Fruit fly (Drosophila melanogaster) whole organism, embryonic: ENCODE measurements around the gene Cpr65Ea.

ENCODE experiments used
- Aef1 ChIP-seq: fragments of 200-800 bp; sonication (Bioruptor generic); IDR thresholded peaks from 3 replicates; pipeline ENCODE4 v1.3.6; 2022; ENCODE audit warnings: missing biosample characterization, missing genetic modification characterization
- Asciz ChIP-seq: fragments of 200-800 bp; sonication (Bioruptor generic); optimal IDR thresholded peaks from 2 replicates; lab custom pipeline; 2017; ENCODE audit warnings: missing biosample characterization, mild to moderate bottlenecking, missing genetic modification characterization, missing genetic modification reagents
- CG10274 ChIP-seq: fragments of 200-800 bp; sonication (Bioruptor generic); optimal IDR thresholded peaks from 3 replicates; lab custom pipeline; 2017; ENCODE audit warnings: missing biosample characterization, mild to moderate bottlenecking, missing genetic modification characterization
- CG11093 ChIP-seq: fragments of 200-800 bp; sonication (Bioruptor generic); IDR thresholded peaks from 3 replicates; pipeline ENCODE4 v1.3.6; 2022; ENCODE audit warnings: missing biosample characterization, missing genetic modification characterization
- CG12299 ChIP-seq: fragments of 200-800 bp; sonication (Bioruptor generic); optimal IDR thresholded peaks from 2 replicates; lab custom pipeline; 2018; ENCODE audit warnings: missing biosample characterization, mild to moderate bottlenecking, missing genetic modification characterization
- CG13775 ChIP-seq: fragments of 200-800 bp; sonication (Bioruptor generic); optimal IDR thresholded peaks from 3 replicates; lab custom pipeline; 2017; ENCODE audit warnings: missing biosample characterization, mild to moderate bottlenecking, missing genetic modification characterization
- CG18476 ChIP-seq: fragments of 200-800 bp; sonication (Bioruptor generic); optimal IDR thresholded peaks from 2 replicates; lab custom pipeline; 2016; ENCODE audit warnings: missing biosample characterization, mild to moderate bottlenecking, missing genetic modification characterization
- CG2129 ChIP-seq: fragments of 200-800 bp; sonication (Bioruptor generic); IDR thresholded peaks from 2 replicates; pipeline ENCODE4 v1.3.6; 2022; ENCODE audit warnings: missing biosample characterization, missing genetic modification characterization; ENCODE audit not compliant: partially characterized antibody
- CG2712 ChIP-seq: fragments of 200-800 bp; optimal IDR thresholded peaks from 3 replicates; lab custom pipeline; 2019; ENCODE audit warnings: missing biosample characterization, mild to moderate bottlenecking, missing genetic modification characterization, moderate library complexity
- CG30020 ChIP-seq: fragments of 200-800 bp; optimal IDR thresholded peaks from 2 replicates; lab custom pipeline; 2019; ENCODE audit warnings: missing biosample characterization, mild to moderate bottlenecking, missing genetic modification characterization, moderate library complexity
- CG32532 ChIP-seq: fragments of 200-800 bp; sonication (Bioruptor generic); IDR thresholded peaks from 2 replicates; pipeline ENCODE4 v1.3.6; 2022; ENCODE audit warnings: missing biosample characterization, missing genetic modification characterization
- CG4282 ChIP-seq: fragments of 200-800 bp; sonication (Bioruptor generic); optimal IDR thresholded peaks from 2 replicates; lab custom pipeline; 2016; ENCODE audit warnings: missing biosample characterization, missing genetic modification characterization
- CG4360 ChIP-seq: fragments of 200-800 bp; sonication (Bioruptor generic); IDR thresholded peaks from 2 replicates; pipeline ENCODE4 v1.3.6; 2022; ENCODE audit warnings: missing biosample characterization, missing genetic modification characterization
- CG5953 ChIP-seq: fragments of 200-800 bp; sonication (Bioruptor generic); IDR thresholded peaks from 2 replicates; pipeline ENCODE4 v1.3.6; 2022; ENCODE audit warnings: missing biosample characterization, missing genetic modification characterization
- CG7357 ChIP-seq: fragments of 200-800 bp; sonication (Bioruptor generic); IDR thresholded peaks from 3 replicates; pipeline ENCODE4 v1.3.6; 2022; ENCODE audit warnings: missing biosample characterization, missing genetic modification characterization
- CG8944 ChIP-seq: fragments of 200-800 bp; sonication (Bioruptor generic); optimal IDR thresholded peaks from 3 replicates; lab custom pipeline; 2016; ENCODE audit warnings: missing biosample characterization, missing genetic modification characterization
- CG9817 ChIP-seq: fragments of 200-800 bp; sonication (Bioruptor generic); optimal IDR thresholded peaks from 2 replicates; lab custom pipeline; 2018; ENCODE audit warnings: missing biosample characterization, mild to moderate bottlenecking, missing genetic modification characterization, moderate library complexity
- CG9876 ChIP-seq: fragments of 200-800 bp; sonication (Bioruptor generic); optimal IDR thresholded peaks from 2 replicates; lab custom pipeline; 2016; ENCODE audit warnings: missing biosample characterization, missing genetic modification characterization
- Chrac-16 ChIP-seq: fragments of 200-800 bp; sonication (Bioruptor generic); optimal IDR thresholded peaks from 3 replicates; lab custom pipeline; 2016; ENCODE audit warnings: missing biosample characterization, missing genetic modification characterization
- D ChIP-seq, 2 experiments: fragments of 200-800 bp in 1 of 2; fragments of >200 bp in 1 of 2; sonication (Bioruptor generic) in 1 of 2; optimal IDR thresholded peaks; 2 replicates in 1 of 2; 3 replicates in 1 of 2; lab custom pipeline; 2017; ENCODE audit warnings: mild to moderate bottlenecking in 1 of 2, missing biosample characterization in 1 of 2, missing genetic modification characterization in 1 of 2, missing genetic modification reagents in 1 of 2
- Dfd ChIP-seq, 2 experiments: fragments of >200 bp; optimal IDR thresholded peaks; 2 replicates each; lab custom pipeline; 2017; ENCODE audit warnings: missing biosample characterization in 2 of 2, missing genetic modification characterization in 2 of 2
- Doc3 ChIP-seq: fragments of 200-800 bp; sonication (Bioruptor generic); IDR thresholded peaks from 3 replicates; pipeline ENCODE4 v1.3.6; 2022; ENCODE audit warnings: missing biosample characterization, missing genetic modification characterization; ENCODE audit not compliant: partially characterized antibody
- E2f1 ChIP-seq: fragments of 200-800 bp; sonication (Bioruptor generic); IDR thresholded peaks from 2 replicates; pipeline ENCODE4 v1.3.6; 2022; ENCODE audit warnings: missing biosample characterization, missing genetic modification characterization
- HmgD ChIP-seq: fragments of 200-800 bp; sonication (Bioruptor generic); optimal IDR thresholded peaks from 3 replicates; lab custom pipeline; 2016; ENCODE audit warnings: missing biosample characterization, missing genetic modification characterization
- Hmx ChIP-seq: fragments of 200-800 bp; sonication (Bioruptor generic); optimal IDR thresholded peaks from 2 replicates; lab custom pipeline; 2016; ENCODE audit warnings: missing biosample characterization, missing genetic modification characterization
- Nf-YA ChIP-seq: fragments of 200-800 bp; sonication (Bioruptor generic); IDR thresholded peaks from 2 replicates; pipeline ENCODE4 v1.3.6; 2022; ENCODE audit warnings: missing biosample characterization, missing genetic modification characterization
- NfI ChIP-seq: fragments of 200-800 bp; sonication (Bioruptor generic); optimal IDR thresholded peaks from 3 replicates; lab custom pipeline; 2018; ENCODE audit warnings: missing biosample characterization, mild to moderate bottlenecking, missing genetic modification characterization, moderate library complexity
- Pdp1 ChIP-seq, 2 experiments: fragments of 200-800 bp; sonication (Bioruptor generic); optimal IDR thresholded peaks; 3 replicates each; lab custom pipeline; 2016; ENCODE audit warnings: missing biosample characterization in 2 of 2, missing genetic modification characterization in 2 of 2, mild to moderate bottlenecking in 1 of 2, moderate library complexity in 1 of 2
- Rx ChIP-seq: fragments of 200-800 bp; sonication (Bioruptor generic); IDR thresholded peaks from 2 replicates; pipeline ENCODE4 v1.3.6; 2022; ENCODE audit warnings: missing biosample characterization, missing genetic modification characterization
- Sin3A ChIP-seq: fragments of >200 bp; optimal IDR thresholded peaks from 2 replicates; lab custom pipeline; 2018
- Sox100B ChIP-seq: fragments of 200-800 bp; sonication (Bioruptor generic); optimal IDR thresholded peaks from 3 replicates; lab custom pipeline; 2018; ENCODE audit warnings: missing biosample characterization, mild to moderate bottlenecking, missing genetic modification characterization
- Sox102F ChIP-seq: fragments of 200-800 bp; sonication (Bioruptor generic); optimal IDR thresholded peaks from 2 replicates; lab custom pipeline; 2018; ENCODE audit warnings: missing biosample characterization, mild to moderate bottlenecking, missing genetic modification characterization, moderate library complexity
- Trl ChIP-seq, 3 experiments: fragments of >200 bp in 2 of 3; fragments of 200-800 bp in 1 of 3; sonication (Bioruptor generic) in 1 of 3; optimal IDR thresholded peaks; 2 replicates in 1 of 3; 3 replicates in 2 of 3; lab custom pipeline; 2016 to 2017; ENCODE audit warnings: missing biosample characterization in 1 of 3, missing genetic modification characterization in 1 of 3
- chn ChIP-seq: fragments of 200-800 bp; sonication (Bioruptor generic); optimal IDR thresholded peaks from 2 replicates; lab custom pipeline; 2016; ENCODE audit warnings: missing biosample characterization, missing genetic modification characterization
- dmrt99B ChIP-seq: fragments of 200-800 bp; sonication (Bioruptor generic); optimal IDR thresholded peaks from 2 replicates; lab custom pipeline; 2018; ENCODE audit warnings: missing biosample characterization, mild to moderate bottlenecking, missing genetic modification characterization, moderate library complexity
- fru ChIP-seq: fragments of >200 bp; optimal IDR thresholded peaks from 2 replicates; lab custom pipeline; 2017
- gro ChIP-seq: fragments of 200-800 bp; sonication (Bioruptor generic); optimal IDR thresholded peaks from 2 replicates; lab custom pipeline; 2016; ENCODE audit warnings: missing biosample characterization, missing genetic modification characterization
- ham ChIP-seq: fragments of 200-800 bp; sonication (Bioruptor generic); IDR thresholded peaks from 2 replicates; pipeline ENCODE4 v1.3.6; 2022; ENCODE audit warnings: missing biosample characterization, missing genetic modification characterization
- insv ChIP-seq, 2 experiments: fragments of 200-800 bp; sonication (Bioruptor generic); optimal IDR thresholded peaks; 3 replicates each; lab custom pipeline; 2016 to 2018; ENCODE audit warnings: missing biosample characterization in 2 of 2, missing genetic modification characterization in 2 of 2
- lola ChIP-seq, 3 experiments: fragments of >200 bp in 2 of 3; fragments of 200-800 bp in 1 of 3; sonication (Bioruptor generic) in 1 of 3; optimal IDR thresholded peaks; 2 replicates each; lab custom pipeline; 2017 to 2019; ENCODE audit warnings: missing biosample characterization in 3 of 3, missing genetic modification characterization in 3 of 3, mild to moderate bottlenecking in 1 of 3, moderate library complexity in 1 of 3
- nerfin-1 ChIP-seq: fragments of 200-800 bp; sonication (Bioruptor generic); optimal IDR thresholded peaks from 3 replicates; lab custom pipeline; 2019; ENCODE audit warnings: missing biosample characterization, mild to moderate bottlenecking, missing genetic modification characterization, moderate library complexity
- odd ChIP-seq: fragments of 200-800 bp; sonication (Bioruptor generic); optimal IDR thresholded peaks from 2 replicates; lab custom pipeline; 2017; ENCODE audit warnings: missing biosample characterization, mild to moderate bottlenecking, missing genetic modification characterization
- pita ChIP-seq: fragments of 200-800 bp; sonication (Bioruptor generic); optimal IDR thresholded peaks from 2 replicates; lab custom pipeline; 2017; ENCODE audit warnings: missing biosample characterization, mild to moderate bottlenecking, missing genetic modification characterization
- pros ChIP-seq: fragments of 200-800 bp; sonication (Bioruptor generic); optimal IDR thresholded peaks from 3 replicates; lab custom pipeline; 2019; ENCODE audit warnings: missing biosample characterization, mild to moderate bottlenecking, missing genetic modification characterization, moderate library complexity
- sc ChIP-seq, 3 experiments: fragments of >200 bp in 2 of 3; fragments of 200-800 bp in 1 of 3; sonication (Bioruptor generic) in 1 of 3; optimal IDR thresholded peaks; 2 replicates in 2 of 3; 3 replicates in 1 of 3; lab custom pipeline; 2017; ENCODE audit warnings: mild to moderate bottlenecking in 1 of 3, missing biosample characterization in 1 of 3, missing genetic modification characterization in 1 of 3, missing genetic modification reagents in 1 of 3
- sd ChIP-seq: fragments of 200-800 bp; sonication (Bioruptor generic); optimal IDR thresholded peaks from 3 replicates; lab custom pipeline; 2018; ENCODE audit warnings: missing biosample characterization, mild to moderate bottlenecking, missing genetic modification characterization, moderate library complexity
- stwl ChIP-seq: fragments of 200-800 bp; sonication (Bioruptor generic); optimal IDR thresholded peaks from 3 replicates; lab custom pipeline; 2018; ENCODE audit warnings: missing biosample characterization, mild to moderate bottlenecking, missing genetic modification characterization, moderate library complexity
- tio ChIP-seq: fragments of 200-800 bp; sonication (Bioruptor generic); optimal IDR thresholded peaks from 2 replicates; lab custom pipeline; 2017; ENCODE audit warnings: missing biosample characterization, missing genetic modification characterization, inconsistent platforms
- unpg ChIP-seq: fragments of 200-800 bp; sonication (Bioruptor generic); optimal IDR thresholded peaks from 3 replicates; lab custom pipeline; 2018; ENCODE audit warnings: missing biosample characterization, mild to moderate bottlenecking, missing genetic modification characterization, moderate library complexity
- usp ChIP-seq: fragments of >200 bp; optimal IDR thresholded peaks from 2 replicates; lab custom pipeline; 2017; ENCODE audit warnings: missing biosample characterization, missing genetic modification characterization

The Cpr65Ea gene

DNA sequence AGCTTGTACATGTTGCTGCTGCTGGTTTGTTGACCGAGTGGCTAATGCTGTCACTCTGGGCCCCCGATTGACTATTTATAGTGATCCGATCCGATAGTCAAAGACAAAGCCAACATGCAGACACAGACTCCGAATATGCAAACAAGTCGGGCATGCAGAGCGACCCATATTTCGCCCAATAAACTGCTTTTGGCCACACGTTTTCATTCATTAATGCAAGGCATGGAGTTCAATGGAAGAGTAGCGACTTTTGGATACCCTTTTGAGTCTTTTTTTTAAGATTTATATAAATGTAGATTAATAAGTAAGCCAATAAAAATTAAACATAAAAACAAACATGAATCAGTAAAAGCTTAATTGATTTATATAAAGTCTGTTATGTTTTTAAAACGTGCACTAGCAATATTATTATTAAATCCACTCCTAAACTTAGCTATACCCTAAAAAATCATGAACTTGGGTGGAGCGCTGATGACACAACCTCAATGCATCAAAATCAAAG is at the start of gene Cpr65Ea (continued):
- TF ChIP-seq CG10274 (GFP tag; lab: Kevin White, UChicago) (no peak), CG12299 (no peak), CG7357 (no peak), unpg (GFP tag; lab: Kevin White, UChicago) (peak; percentile 23), gro (GFP tag; lab: Kevin White, UChicago) (no peak), CG2712 (tag; lab: Kevin White, UChicago) (peak; percentile 25), usp (GFP tag; lab: Kevin White, UChicago) (no peak), CG2129 (no peak), fru (lab: Kevin White, UChicago) (no peak), sc (optimal IDR thresholded peaks at IDR 0.05; lab: Kevin White, UChicago) (no peak), sc (GFP tag; optimal IDR thresholded peaks at IDR 0.05; lab: Kevin White, UChicago) (no peak), Pdp1 (GFP tag; optimal IDR thresholded peaks at IDR 0.05; lab: Kevin White, UChicago) (no peak), CG9817 (tag; lab: Kevin White, UChicago) (no peak), Sin3A (lab: Kevin White, UChicago) (no peak), Aef1 (GFP tag; lab: Robert Waterston, UW) (no peak), CG11093 (GFP tag; lab: Robert Waterston, UW) (no peak), CG18476 (GFP tag; lab: Kevin White, UChicago) (no peak), Nf-YA (GFP tag; lab: Robert Waterston, UW) (0 out of 2 replicates have a peak, but pooled peaks have one; percentile 13), Hmx (no peak)

DNA sequence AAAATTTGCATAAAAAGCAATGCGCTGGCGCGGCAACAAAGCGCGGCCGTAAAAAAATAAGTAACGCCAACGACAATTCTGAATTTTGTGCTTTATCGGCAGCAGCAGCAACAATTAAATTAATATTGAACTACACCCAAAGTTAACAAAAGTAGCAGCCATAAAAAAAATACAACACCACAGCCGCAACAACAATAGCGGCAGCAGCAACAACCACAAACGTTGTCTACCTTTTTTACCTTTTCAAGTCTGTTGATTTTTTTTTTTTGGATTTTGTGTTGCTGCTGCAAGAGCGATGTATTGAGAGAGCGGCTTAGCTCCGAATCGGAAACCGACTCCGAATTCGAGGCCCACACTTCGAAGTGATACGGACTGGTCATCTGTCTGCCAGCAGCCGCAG is 48.4 kb upstream of the Cpr65Ea start:
- TF ChIP-seq Doc3 (GFP tag; lab: Robert Waterston, UW) (0 out of 3 replicates have a peak, but pooled peaks have one; percentile 12), nerfin-1 (tag; lab: Kevin White, UChicago) (no peak), Sox100B (GFP tag; lab: Kevin White, UChicago) (no peak), D (optimal IDR thresholded peaks at IDR 0.05; lab: Kevin White, UChicago) (no peak), D (GFP tag; optimal IDR thresholded peaks at IDR 0.05; lab: Kevin White, UChicago) (no peak), CG4282 (GFP tag; lab: Kevin White, UChicago) (no peak), CG30020 (tag; lab: Kevin White, UChicago) (no peak), dmrt99B (tag; lab: Kevin White, UChicago) (no peak), ham (GFP tag; lab: Robert Waterston, UW) (no peak), CG4360 (GFP tag; lab: Robert Waterston, UW) (peak; percentile 77), insv (GFP tag; optimal IDR thresholded peaks at IDR 0.05; lab: Kevin White, UChicago) (no peak), sd (no peak), pita (GFP tag; lab: Kevin White, UChicago) (no peak), E2f1 (GFP tag; lab: Robert Waterston, UW) (no peak), Chrac-16 (no peak), CG8944 (GFP tag; lab: Kevin White, UChicago) (no peak), CG9876 (GFP tag; lab: Kevin White, UChicago) (no peak), CG5953 (GFP tag; lab: Robert Waterston, UW) (no peak), Sox102F (no peak), Trl (optimal IDR thresholded peaks at IDR 0.05; lab: Kevin White, UChicago) (peak in 1 of 2 experiments; percentile 12), Trl (GFP tag; optimal IDR thresholded peaks at IDR 0.05; lab: Kevin White, UChicago) (no peak), lola (GFP tag; optimal IDR thresholded peaks at IDR 0.05; lab: Kevin White, UChicago) (no peak), pros (no peak), chn (GFP tag; lab: Kevin White, UChicago) (no peak), NfI (GFP tag; lab: Kevin White, UChicago) (no peak), Rx (no peak), odd (GFP tag; lab: Kevin White, UChicago) (no peak), stwl (no peak), CG13775 (GFP tag; lab: Kevin White, UChicago) (no peak), Dfd (GFP tag; optimal IDR thresholded peaks at IDR 0.05; lab: Kevin White, UChicago) (no peak), Asciz (GFP tag; lab: Kevin White, UChicago) (no peak), tio (GFP tag; lab: Kevin White, UChicago) (no peak), CG32532 (GFP tag; lab: Robert Waterston, UW) (no peak), HmgD (GFP tag; lab: Kevin White, UChicago) (no peak)
